Worm (Caenorhabditis elegans): Measurements from ENCODE around the gene Y39E4B.10.

DNA sequence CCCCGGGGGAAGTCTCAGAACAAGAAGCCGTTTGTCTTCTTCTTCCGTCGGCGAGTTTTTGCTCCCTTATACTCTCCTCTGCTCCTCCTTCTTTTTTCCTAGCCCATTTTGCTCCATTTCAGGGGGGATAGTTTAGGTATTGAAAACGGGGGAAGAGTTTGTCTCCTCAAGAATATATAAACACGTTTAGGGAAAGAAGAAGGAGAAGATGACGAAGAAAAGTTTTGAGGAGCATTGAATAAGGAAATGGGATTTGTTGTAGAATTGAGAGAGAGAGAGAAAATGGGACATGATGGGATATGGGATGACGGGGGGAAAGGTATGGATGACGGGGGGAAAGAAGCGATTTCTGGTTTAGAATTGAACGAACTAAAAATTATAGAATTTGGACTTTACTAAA lies 29.2 kb downstream of the Y39E4B.10 start:
- TF ChIP-seq dmd-4 (tag; optimal IDR thresholded peaks at IDR 0.05) (no peak), sem-4 (tag; optimal IDR thresholded peaks at IDR 0.05) (no peak), ama-1 (optimal IDR thresholded peaks at IDR 0.05) (no peak), lsy-2 (tag; optimal IDR thresholded peaks at IDR 0.05) (no peak), fos-1 (tag; optimal IDR thresholded peaks at IDR 0.05) (no peak), lin-11 (tag; optimal IDR thresholded peaks at IDR 0.05) (no peak), elt-3 (tag; optimal IDR thresholded peaks at IDR 0.05) (no peak)
